Fruit fly (Drosophila melanogaster) whole organism: ENCODE results near the gene Pde1c.

Source experiments
- CG8478 ChIP-seq: fragments of >200 bp; optimal IDR thresholded peaks from 2 replicates; lab custom pipeline; 2018; ENCODE audit warnings: inconsistent platforms
- Dll ChIP-seq: fragments of >200 bp; optimal IDR thresholded peaks from 2 replicates; lab custom pipeline; 2017
- usp ChIP-seq: fragments of >200 bp; optimal IDR thresholded peaks from 2 replicates; lab custom pipeline; 2017; ENCODE audit warnings: missing biosample characterization, missing genetic modification characterization, mixed read lengths

dm6 chr2L:11904181-11904580 lies 24.2 kb downstream of the Pde1c start:
- TF ChIP-seq CG8478 (lab: Kevin White, UChicago) = no peak
- no peak for TF ChIP-seq usp (GFP tag; lab: Kevin White, UChicago)
- TF ChIP-seq Dll = no peak
